Fruit fly (Drosophila melanogaster) whole organism, embryonic: Measurements from ENCODE around the gene Dhdds.

ENCODE experiments used
- ATbp ChIP-seq: fragments of 200-800 bp; sonication (Bioruptor generic); optimal IDR thresholded peaks from 2 replicates; lab custom pipeline; 2017; ENCODE audit warnings: missing biosample characterization, mild to moderate bottlenecking, missing genetic modification characterization, missing genetic modification reagents
- CG1024 ChIP-seq: fragments of 200-800 bp; sonication (Bioruptor generic); IDR thresholded peaks from 2 replicates; pipeline ENCODE4 v1.3.6; 2022; ENCODE audit warnings: missing biosample characterization, missing genetic modification characterization
- CG10366 ChIP-seq: fragments of 200-800 bp; sonication (Bioruptor generic); IDR thresholded peaks from 2 replicates; pipeline ENCODE4 v1.3.6; 2022; ENCODE audit warnings: missing biosample characterization, missing genetic modification characterization
- CG10462 ChIP-seq: fragments of 200-800 bp; sonication (Bioruptor generic); optimal IDR thresholded peaks from 2 replicates; lab custom pipeline; 2016; ENCODE audit warnings: missing biosample characterization, missing genetic modification characterization
- CG11085 ChIP-seq: fragments of 200-800 bp; sonication (Bioruptor generic); IDR thresholded peaks from 2 replicates; pipeline ENCODE4 v1.3.6; 2022; ENCODE audit warnings: missing biosample characterization, missing genetic modification characterization
- CG14667 ChIP-seq: fragments of 200-800 bp; sonication (Bioruptor generic); IDR thresholded peaks from 2 replicates; pipeline ENCODE4 v1.3.6; 2022; ENCODE audit warnings: missing biosample characterization, missing genetic modification characterization
- CG17385 ChIP-seq: fragments of 200-800 bp; sonication (Bioruptor generic); optimal IDR thresholded peaks from 3 replicates; lab custom pipeline; 2018; ENCODE audit warnings: missing biosample characterization, mild to moderate bottlenecking, missing genetic modification characterization
- CG1792 ChIP-seq: fragments of 200-800 bp; sonication (Bioruptor generic); optimal IDR thresholded peaks from 2 replicates; lab custom pipeline; 2016; ENCODE audit warnings: missing biosample characterization, missing genetic modification characterization
- CG18619 ChIP-seq: fragments of 200-800 bp; sonication (Bioruptor generic); optimal IDR thresholded peaks from 3 replicates; lab custom pipeline; 2017; ENCODE audit warnings: missing biosample characterization, mild to moderate bottlenecking, missing genetic modification characterization
- CG31224 ChIP-seq: fragments of 200-800 bp; sonication (Bioruptor generic); IDR thresholded peaks from 2 replicates; pipeline ENCODE4 v1.3.6; 2022; ENCODE audit warnings: missing biosample characterization, missing genetic modification characterization
- CG34422 ChIP-seq: fragments of 200-800 bp; sonication (Bioruptor generic); IDR thresholded peaks from 3 replicates; pipeline ENCODE4 v1.3.6; 2022; ENCODE audit warnings: missing biosample characterization, missing genetic modification characterization
- CG4617 ChIP-seq: fragments of 200-800 bp; sonication (Bioruptor generic); optimal IDR thresholded peaks from 3 replicates; lab custom pipeline; 2016; ENCODE audit warnings: missing biosample characterization, missing genetic modification characterization, borderline replicate concordance
- CG4730 ChIP-seq: fragments of 200-800 bp; sonication (Bioruptor generic); IDR thresholded peaks from 2 replicates; pipeline ENCODE4 v1.3.6; 2022; ENCODE audit warnings: missing biosample characterization, missing genetic modification characterization
- CG4820 ChIP-seq: fragments of 200-800 bp; sonication (Bioruptor generic); optimal IDR thresholded peaks from 3 replicates; lab custom pipeline; 2016; ENCODE audit warnings: missing biosample characterization, missing genetic modification characterization
- CG4854 ChIP-seq: fragments of 200-800 bp; sonication (Bioruptor generic); optimal IDR thresholded peaks from 2 replicates; lab custom pipeline; 2016; ENCODE audit warnings: missing biosample characterization, missing genetic modification characterization, inconsistent platforms
- CG5245 ChIP-seq: fragments of 200-800 bp; sonication (Bioruptor generic); optimal IDR thresholded peaks from 3 replicates; lab custom pipeline; 2016; ENCODE audit warnings: missing biosample characterization, missing genetic modification characterization
- CG7357 ChIP-seq: fragments of 200-800 bp; sonication (Bioruptor generic); IDR thresholded peaks from 3 replicates; pipeline ENCODE4 v1.3.6; 2022; ENCODE audit warnings: missing biosample characterization, missing genetic modification characterization
- CG7786 ChIP-seq: fragments of 200-800 bp; sonication (Bioruptor generic); optimal IDR thresholded peaks from 2 replicates; lab custom pipeline; 2016; ENCODE audit warnings: missing biosample characterization, missing genetic modification characterization
- CG8944 ChIP-seq: fragments of 200-800 bp; sonication (Bioruptor generic); optimal IDR thresholded peaks from 3 replicates; lab custom pipeline; 2016; ENCODE audit warnings: missing biosample characterization, missing genetic modification characterization
- CG9437 ChIP-seq: fragments of 200-800 bp; sonication (Bioruptor generic); optimal IDR thresholded peaks from 2 replicates; lab custom pipeline; 2018; ENCODE audit warnings: missing biosample characterization, mild to moderate bottlenecking, missing genetic modification characterization
- CG9727 ChIP-seq: fragments of 200-800 bp; sonication (Bioruptor generic); optimal IDR thresholded peaks from 3 replicates; lab custom pipeline; 2017; ENCODE audit warnings: missing biosample characterization, mild to moderate bottlenecking, missing genetic modification characterization
- CHES-1-like ChIP-seq: fragments of 200-800 bp; sonication (Bioruptor generic); optimal IDR thresholded peaks from 2 replicates; lab custom pipeline; 2016; ENCODE audit warnings: missing biosample characterization, missing genetic modification characterization
- Dek ChIP-seq: fragments of 200-800 bp; sonication (Bioruptor generic); optimal IDR thresholded peaks from 3 replicates; lab custom pipeline; 2019; ENCODE audit warnings: missing biosample characterization, mild to moderate bottlenecking, missing genetic modification characterization, moderate library complexity
- Ets65A ChIP-seq: fragments of 200-800 bp; sonication (Bioruptor generic); peaks from one replicate; lab custom pipeline; 2016; ENCODE audit warnings: missing biosample characterization, missing genetic modification characterization
- Mad ChIP-seq: fragments of 200-800 bp; sonication (Bioruptor generic); optimal IDR thresholded peaks from 2 replicates; lab custom pipeline; 2016; ENCODE audit warnings: missing biosample characterization, missing genetic modification characterization
- Mes4 ChIP-seq: fragments of 200-800 bp; sonication (Bioruptor generic); optimal IDR thresholded peaks from 2 replicates; lab custom pipeline; 2016; ENCODE audit warnings: missing biosample characterization, missing genetic modification characterization
- NFAT ChIP-seq: fragments of 200-800 bp; sonication (Bioruptor generic); IDR thresholded peaks from 2 replicates; pipeline ENCODE4 v1.3.6; 2022; ENCODE audit warnings: missing biosample characterization, missing genetic modification characterization
- Six4 ChIP-seq: fragments of 200-800 bp; sonication (Bioruptor generic); optimal IDR thresholded peaks from 2 replicates; lab custom pipeline; 2016; ENCODE audit warnings: missing biosample characterization, missing genetic modification characterization
- al ChIP-seq: fragments of 200-800 bp; sonication (Bioruptor generic); IDR thresholded peaks from 2 replicates; pipeline ENCODE4 v1.3.6; 2022; ENCODE audit warnings: missing biosample characterization, missing genetic modification characterization
- aop ChIP-seq: fragments of 200-800 bp; sonication (Bioruptor generic); IDR thresholded peaks from 2 replicates; pipeline ENCODE4 v1.3.6; 2022; ENCODE audit warnings: missing biosample characterization, missing genetic modification characterization
- ato ChIP-seq: fragments of 200-800 bp; sonication (Bioruptor generic); IDR thresholded peaks from 2 replicates; pipeline ENCODE4 v1.3.6; 2022; ENCODE audit warnings: missing biosample characterization, missing genetic modification characterization; ENCODE audit not compliant: partially characterized antibody
- bsh ChIP-seq, 2 experiments: fragments of 200-800 bp; sonication (Bioruptor generic); optimal IDR thresholded peaks; 2 replicates each; lab custom pipeline; 2017 to 2018; ENCODE audit warnings: mild to moderate bottlenecking in 2 of 2, missing biosample characterization in 2 of 2, missing genetic modification characterization in 2 of 2, moderate library complexity in 1 of 2
- chif ChIP-seq, 2 experiments: fragments of 200-800 bp; sonication (Bioruptor generic); optimal IDR thresholded peaks; 3 replicates each; lab custom pipeline; 2016; ENCODE audit warnings: missing biosample characterization in 2 of 2, missing genetic modification characterization in 2 of 2
- chinmo ChIP-seq: fragments of 200-800 bp; sonication (Bioruptor generic); IDR thresholded peaks from 4 replicates; pipeline ENCODE4 v1.3.6; 2022; ENCODE audit warnings: missing biosample characterization, missing genetic modification characterization; ENCODE audit not compliant: partially characterized antibody
- corto ChIP-seq: fragments of 200-800 bp; sonication (Bioruptor generic); optimal IDR thresholded peaks from 2 replicates; lab custom pipeline; 2016; ENCODE audit warnings: missing biosample characterization, mild to moderate bottlenecking, missing genetic modification characterization, moderate library complexity
- disco-r ChIP-seq: fragments of 200-800 bp; sonication (Bioruptor generic); optimal IDR thresholded peaks from 2 replicates; lab custom pipeline; 2016; ENCODE audit warnings: missing biosample characterization, missing genetic modification characterization
- insv ChIP-seq, 2 experiments: fragments of 200-800 bp; sonication (Bioruptor generic); optimal IDR thresholded peaks; 3 replicates each; lab custom pipeline; 2016 to 2018; ENCODE audit warnings: missing biosample characterization in 2 of 2, missing genetic modification characterization in 2 of 2
- inv ChIP-seq: fragments of 200-800 bp; sonication (Bioruptor generic); IDR thresholded peaks from 2 replicates; pipeline ENCODE4 v1.3.6; 2022; ENCODE audit warnings: missing biosample characterization, missing genetic modification characterization; ENCODE audit not compliant: partially characterized antibody
- ken ChIP-seq: fragments of 200-800 bp; sonication (Bioruptor generic); IDR thresholded peaks from 3 replicates; pipeline ENCODE4 v1.3.6; 2022; ENCODE audit warnings: missing biosample characterization, missing genetic modification characterization
- otp ChIP-seq: fragments of 200-800 bp; sonication (Bioruptor generic); IDR thresholded peaks from 3 replicates; pipeline ENCODE4, ENCODE4 v1.3.6; 2022; ENCODE audit warnings: missing biosample characterization, missing genetic modification characterization
- repo ChIP-seq: fragments of 200-800 bp; sonication (Bioruptor generic); optimal IDR thresholded peaks from 2 replicates; lab custom pipeline; 2016; ENCODE audit warnings: missing biosample characterization, missing genetic modification characterization
- sc ChIP-seq, 3 experiments: fragments of >200 bp in 2 of 3; fragments of 200-800 bp in 1 of 3; sonication (Bioruptor generic) in 1 of 3; optimal IDR thresholded peaks; 2 replicates in 2 of 3; 3 replicates in 1 of 3; lab custom pipeline; 2017; ENCODE audit warnings: mild to moderate bottlenecking in 1 of 3, missing biosample characterization in 1 of 3, missing genetic modification characterization in 1 of 3, missing genetic modification reagents in 1 of 3
- sens ChIP-seq: fragments of 200-800 bp; sonication (Bioruptor generic); peaks from one replicate; lab custom pipeline; 2016; ENCODE audit warnings: missing biosample characterization, missing genetic modification characterization
- sisA ChIP-seq: fragments of 200-800 bp; sonication (Bioruptor generic); IDR thresholded peaks from 2 replicates; pipeline ENCODE4 v1.3.6; 2022; ENCODE audit warnings: missing biosample characterization, missing genetic modification characterization
- slou ChIP-seq: fragments of 200-800 bp; sonication (Bioruptor generic); optimal IDR thresholded peaks from 3 replicates; lab custom pipeline; 2016; ENCODE audit warnings: missing biosample characterization, missing genetic modification characterization
- sob ChIP-seq: fragments of 200-800 bp; sonication (Bioruptor generic); IDR thresholded peaks from 2 replicates; pipeline ENCODE4 v1.3.6; 2022; ENCODE audit warnings: missing biosample characterization, missing genetic modification characterization
- twi ChIP-seq: fragments of 200-800 bp; optimal IDR thresholded peaks from 2 replicates; lab custom pipeline; 2019; ENCODE audit warnings: missing biosample characterization, mild to moderate bottlenecking, missing genetic modification characterization, moderate library complexity
- vfl ChIP-seq: fragments of 200-800 bp; sonication (Bioruptor generic); optimal IDR thresholded peaks from 2 replicates; lab custom pipeline; 2016; ENCODE audit warnings: missing biosample characterization, missing genetic modification characterization
- wor ChIP-seq: fragments of 200-800 bp; sonication (Bioruptor generic); IDR thresholded peaks from 2 replicates; pipeline ENCODE4 v1.3.6; 2022; ENCODE audit warnings: missing biosample characterization, missing genetic modification characterization
- zfh2 ChIP-seq: fragments of 200-800 bp; sonication (Bioruptor generic); optimal IDR thresholded peaks from 2 replicates; lab custom pipeline; 2016; ENCODE audit warnings: missing biosample characterization, missing genetic modification characterization

Gene Dhdds

dm6 chrX:7893411-7894122 lies 39.6 kb downstream of the Dhdds start, which contains the start of the genes CG45089, ND-MNLL and p115 (continued):
- TF ChIP-seq CG18619 (GFP tag; lab: Kevin White, UChicago) (peak; percentile 17), CG4820 (GFP tag; lab: Kevin White, UChicago) (peak; percentile 36), corto (peak; percentile 43), CG7357 (GFP tag; lab: Robert Waterston, UW) (no peak), ken (peak; percentile 46; the same call in 2 of the 3 replicates), CG4617 (GFP tag; lab: Kevin White, UChicago) (peak; percentile 56), CG4730 (GFP tag; lab: Robert Waterston, UW) (no peak), bsh (GFP tag; optimal IDR thresholded peaks at IDR 0.05; lab: Kevin White, UChicago) (peak in 1 of 2 experiments; percentile 60), CG7786 (GFP tag; lab: Kevin White, UChicago) (peak; percentile 11), CG1792 (GFP tag; lab: Kevin White, UChicago) (no peak), sens (GFP tag; lab: Kevin White, UChicago) (peak; percentile 88), wor (GFP tag; lab: Robert Waterston, UW) (no peak), CG11085 (GFP tag; lab: Robert Waterston, UW) (0 out of 2 replicates have a peak, but pooled peaks have one; percentile 11), CG14667 (GFP tag; lab: Robert Waterston, UW) (peak; percentile 25; the same call in 1 of the 2 replicates), Mes4 (GFP tag; lab: Kevin White, UChicago) (no peak), chinmo (GFP tag; lab: Robert Waterston, UW) (no peak), repo (GFP tag; lab: Kevin White, UChicago) (no peak), NFAT (GFP tag; lab: Robert Waterston, UW) (peak; percentile 44; the same call in 1 of the 2 replicates), al (peak; percentile 46; the same call in 1 of the 2 replicates), aop (GFP tag; lab: Robert Waterston, UW) (no peak), Mad (GFP tag; lab: Kevin White, UChicago) (no peak), CG9727 (peak; percentile 71), slou (peak; percentile 26), otp (no peak), CG4854 (GFP tag; lab: Kevin White, UChicago) (no peak), CG8944 (no peak), twi (tag; lab: Kevin White, UChicago) (peak; percentile 26), ATbp (GFP tag; lab: Kevin White, UChicago) (no peak), CG17385 (no peak), CG34422 (GFP tag; lab: Robert Waterston, UW) (peak; percentile 56; the same call in 1 of the 3 replicates), ato (GFP tag; lab: Robert Waterston, UW) (no peak), disco-r (no peak), CG9437 (GFP tag; lab: Kevin White, UChicago) (peak; percentile 84), sob (GFP tag; lab: Robert Waterston, UW) (peak; percentile 73), insv (GFP tag; optimal IDR thresholded peaks at IDR 0.05; lab: Kevin White, UChicago) (peak in 1 of 2 experiments; percentile 56), Six4 (GFP tag; lab: Kevin White, UChicago) (peak; percentile 38), chif (GFP tag; optimal IDR thresholded peaks at IDR 0.05; lab: Kevin White, UChicago) (peak in 1 of 2 experiments; percentile 31), sc (optimal IDR thresholded peaks at IDR 0.05; lab: Kevin White, UChicago) (no peak), sc (GFP tag; optimal IDR thresholded peaks at IDR 0.05; lab: Kevin White, UChicago) (peak; percentile 6), sisA (GFP tag; lab: Robert Waterston, UW) (peak; percentile 51), vfl (GFP tag; lab: Kevin White, UChicago) (peak; percentile 45), CHES-1-like (GFP tag; lab: Kevin White, UChicago) (no peak), inv (GFP tag; lab: Robert Waterston, UW) (peak; percentile 61), CG10462 (peak; percentile 24), zfh2 (GFP tag; lab: Kevin White, UChicago) (peak; percentile 48), Ets65A (GFP tag; lab: Kevin White, UChicago) (peak; percentile 93), Dek (peak; percentile 48), CG1024 (GFP tag; lab: Robert Waterston, UW) (0 out of 2 replicates have a peak, but pooled peaks have one; percentile 31), CG31224 (GFP tag; lab: Robert Waterston, UW) (no peak), CG10366 (GFP tag; lab: Robert Waterston, UW) (peak; percentile 46), CG5245 (GFP tag; lab: Kevin White, UChicago) (peak; percentile 15)
